Worm (Caenorhabditis elegans): ENCODE data around the gene gst-12.

DNA sequence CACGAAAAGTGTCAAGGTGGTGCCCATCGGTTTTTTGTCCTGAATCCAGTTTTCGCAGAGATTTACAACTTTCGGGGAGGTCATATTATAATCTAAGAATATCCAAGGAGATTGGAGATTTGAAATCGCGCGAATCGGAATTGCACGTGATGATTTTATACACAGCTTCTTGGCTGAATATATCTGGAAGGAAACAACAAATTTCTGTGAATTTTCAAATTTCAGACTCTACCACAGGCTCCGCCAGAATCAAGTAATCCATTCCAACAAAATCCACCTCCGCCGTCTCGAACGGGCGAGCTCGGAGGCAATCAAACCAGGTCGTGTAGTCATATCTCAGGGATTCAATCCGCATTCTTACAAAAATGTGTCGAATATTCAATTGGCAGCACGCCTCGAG lies 22.6 kb downstream of the gst-12 start:
- TF ChIP-seq ceh-82 (tag; optimal IDR thresholded peaks at IDR 0.05) (no peak), zag-1 (tag; optimal IDR thresholded peaks at IDR 0.05) (no peak), C34F6.9 (tag; optimal IDR thresholded peaks at IDR 0.05) (no peak), fos-1 (tag; optimal IDR thresholded peaks at IDR 0.05) (no peak), unc-62 (GFP tag; optimal IDR thresholded peaks at IDR 0.05) (no peak), mbf-1 (tag; optimal IDR thresholded peaks at IDR 0.05) (no peak), mdl-1 (tag; optimal IDR thresholded peaks at IDR 0.05) (no peak), nhr-77 (tag; optimal IDR thresholded peaks at IDR 0.05) (no peak), nhr-6 (tag; optimal IDR thresholded peaks at IDR 0.05) (no peak)

Data from whole organism, L2 larva.